Fruit fly (Drosophila melanogaster): Measurements from ENCODE around the gene CG14572.

CG14572 gene

dm6 chr3L:21741234-21741633 is at the start of gene CG14572:
Gene CG14572, plus strand, starts transcription at chr3L:21741534.
- TF ChIP-seq sv (GFP tag; optimal IDR thresholded peaks at IDR 0.05), result no peak
- TF ChIP-seq OdsH (GFP tag; optimal IDR thresholded peaks at IDR 0.05), result no peak
- no peak for TF ChIP-seq Sp1 (GFP tag; optimal IDR thresholded peaks at IDR 0.05)
- TF ChIP-seq Jra (GFP tag; optimal IDR thresholded peaks at IDR 0.05), result no peak
- TF ChIP-seq dl (GFP tag; optimal IDR thresholded peaks at IDR 0.05; ENCODE audit: insufficient read depth in 1 of 2, partially characterized antibody in 2 of 2), result no peak
- TF ChIP-seq Abd-B (GFP tag; optimal IDR thresholded peaks at IDR 0.05), result no peak
- TF ChIP-seq Dfd (GFP tag; optimal IDR thresholded peaks at IDR 0.05), result no peak
- TF ChIP-seq Rel (GFP tag; optimal IDR thresholded peaks at IDR 0.05), result no peak
- TF ChIP-seq Rel (tag; optimal IDR thresholded peaks at IDR 0.05), result no peak
- TF ChIP-seq Hnf4 (GFP tag; optimal IDR thresholded peaks at IDR 0.05), result no peak
- TF ChIP-seq foxo (GFP tag; optimal IDR thresholded peaks at IDR 0.05), result no peak
- TF ChIP-seq psq (GFP tag; optimal IDR thresholded peaks at IDR 0.05), result no peak
- TF ChIP-seq pan (optimal IDR thresholded peaks at IDR 0.05), result no peak
- no peak for TF ChIP-seq N (GFP tag; optimal IDR thresholded peaks at IDR 0.05)
- no peak for TF ChIP-seq ey (GFP tag; optimal IDR thresholded peaks at IDR 0.05)
- no peak for TF ChIP-seq Hr78 (GFP tag; optimal IDR thresholded peaks at IDR 0.05)

DNA sequence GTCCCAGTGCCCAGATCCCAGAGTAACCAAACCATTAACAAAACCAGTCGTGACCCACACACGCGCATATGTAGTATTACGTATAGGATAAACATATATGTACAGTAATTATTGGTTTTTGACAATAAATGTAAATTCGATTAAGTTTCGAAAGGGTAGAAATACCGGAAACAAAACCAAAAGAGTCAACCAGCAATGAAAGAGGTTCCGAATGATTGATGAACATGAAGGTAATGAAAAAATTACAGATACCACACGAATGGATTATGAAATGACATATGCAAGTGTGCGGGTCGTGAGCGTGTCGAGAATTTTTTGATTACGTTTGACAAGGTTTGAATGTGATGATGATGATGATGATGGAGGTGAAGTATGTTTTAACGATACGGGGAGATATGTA is 46.7 kb upstream of the CG14572 start:
- TF ChIP-seq CG32264 (GFP tag; optimal IDR thresholded peaks at IDR 0.05) (no peak), pan (optimal IDR thresholded peaks at IDR 0.05) (no peak), woc (GFP tag; optimal IDR thresholded peaks at IDR 0.05) (no peak), Jra (GFP tag; optimal IDR thresholded peaks at IDR 0.05) (no peak), OdsH (GFP tag; optimal IDR thresholded peaks at IDR 0.05) (no peak), Mio (GFP tag; optimal IDR thresholded peaks at IDR 0.05) (no peak), ey (GFP tag; optimal IDR thresholded peaks at IDR 0.05) (no peak), foxo (GFP tag; optimal IDR thresholded peaks at IDR 0.05) (no peak), br (GFP tag; optimal IDR thresholded peaks at IDR 0.05) (no peak), Vsx2 (GFP tag; optimal IDR thresholded peaks at IDR 0.05; ENCODE audit: partially characterized antibody) (no peak), sage (GFP tag; optimal IDR thresholded peaks at IDR 0.05) (no peak), Rel (GFP tag; optimal IDR thresholded peaks at IDR 0.05) (no peak), Rel (tag; optimal IDR thresholded peaks at IDR 0.05) (no peak)

DNA sequence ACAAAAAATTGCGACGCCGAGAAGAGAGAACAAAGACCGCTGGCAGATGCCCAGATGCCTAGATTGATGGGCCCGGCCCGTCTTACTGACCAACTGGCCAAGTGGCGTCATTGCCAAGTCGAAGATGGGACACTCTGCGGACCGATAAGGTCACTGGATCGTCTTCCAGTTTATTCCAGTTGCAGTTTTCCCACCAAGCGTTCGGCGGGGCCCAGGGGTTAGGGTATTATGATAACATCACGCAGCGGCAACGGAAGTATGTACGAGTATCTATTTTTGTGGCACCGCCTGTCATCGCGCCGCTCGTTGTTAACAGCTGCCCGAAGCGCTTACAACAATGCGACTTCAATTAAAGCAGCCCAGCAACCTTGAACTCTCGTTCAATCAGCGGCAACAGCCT is 41.3 kb upstream of the CG14572 start:
- no peak for TF ChIP-seq fru (GFP tag; optimal IDR thresholded peaks at IDR 0.05)
- TF ChIP-seq Hr83 (GFP tag; optimal IDR thresholded peaks at IDR 0.05; ENCODE audit: poor library complexity, severe bottlenecking), result no peak
- TF ChIP-seq pan (optimal IDR thresholded peaks at IDR 0.05), result no peak
- TF ChIP-seq brk (GFP tag; optimal IDR thresholded peaks at IDR 0.05), result no peak
- TF ChIP-seq CG32264 (GFP tag; optimal IDR thresholded peaks at IDR 0.05), result no peak
- no peak for TF ChIP-seq dl (GFP tag; optimal IDR thresholded peaks at IDR 0.05; ENCODE audit: insufficient read depth in 1 of 2, partially characterized antibody in 2 of 2)
- no peak for TF ChIP-seq ey (GFP tag; optimal IDR thresholded peaks at IDR 0.05)
- TF ChIP-seq usp (GFP tag; optimal IDR thresholded peaks at IDR 0.05), result no peak
- no peak for TF ChIP-seq psq (GFP tag; optimal IDR thresholded peaks at IDR 0.05)
- no peak for TF ChIP-seq sage (GFP tag; optimal IDR thresholded peaks at IDR 0.05)
- TF ChIP-seq Rel (GFP tag; optimal IDR thresholded peaks at IDR 0.05), result no peak
- no peak for TF ChIP-seq Rel (tag; optimal IDR thresholded peaks at IDR 0.05)
- TF ChIP-seq Jra (GFP tag; optimal IDR thresholded peaks at IDR 0.05), result no peak
- TF ChIP-seq Dif (GFP tag; optimal IDR thresholded peaks at IDR 0.05; ENCODE audit: partially characterized antibody), result no peak
- TF ChIP-seq GATAd (GFP tag; optimal IDR thresholded peaks at IDR 0.05), result no peak
- TF ChIP-seq Abd-B (GFP tag; optimal IDR thresholded peaks at IDR 0.05), result no peak
- TF ChIP-seq h (GFP tag; optimal IDR thresholded peaks at IDR 0.05), result no peak
- no peak for TF ChIP-seq Myc (optimal IDR thresholded peaks at IDR 0.05)
- no peak for TF ChIP-seq jim (GFP tag; optimal IDR thresholded peaks at IDR 0.05)

DNA sequence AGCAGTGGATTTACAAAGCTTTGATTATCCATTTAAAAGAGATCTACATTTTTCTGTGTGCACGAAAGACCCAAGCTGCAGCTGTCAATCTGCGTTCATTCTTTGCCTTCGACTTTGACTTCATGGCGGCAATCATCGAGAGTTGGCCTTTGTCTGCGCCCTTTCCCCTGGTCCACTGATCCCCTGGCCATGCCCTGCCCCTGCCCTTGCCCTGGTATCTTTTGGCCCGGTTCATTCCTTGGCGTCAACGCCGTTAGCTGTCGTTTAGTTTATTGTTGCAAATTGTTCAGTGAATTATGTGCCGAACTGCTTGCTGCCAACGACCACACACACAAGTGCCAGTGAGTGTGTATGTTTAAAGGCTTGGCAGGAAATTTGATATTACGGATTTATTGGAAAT is 40.4 kb upstream of the CG14572 start:
- TF ChIP-seq ey (GFP tag; optimal IDR thresholded peaks at IDR 0.05), result no peak
- TF ChIP-seq Rel (GFP tag; optimal IDR thresholded peaks at IDR 0.05), result no peak
- no peak for TF ChIP-seq Rel (tag; optimal IDR thresholded peaks at IDR 0.05)
- TF ChIP-seq psq (GFP tag; optimal IDR thresholded peaks at IDR 0.05), result no peak
- TF ChIP-seq Jra (GFP tag; optimal IDR thresholded peaks at IDR 0.05), result no peak
- TF ChIP-seq Dif (GFP tag; optimal IDR thresholded peaks at IDR 0.05; ENCODE audit: partially characterized antibody), result no peak
- TF ChIP-seq GATAd (GFP tag; optimal IDR thresholded peaks at IDR 0.05), result no peak
- no peak for TF ChIP-seq lola (GFP tag; optimal IDR thresholded peaks at IDR 0.05)
- TF ChIP-seq Vsx2 (GFP tag; optimal IDR thresholded peaks at IDR 0.05; ENCODE audit: partially characterized antibody), result no peak
- no peak for TF ChIP-seq sv (GFP tag; optimal IDR thresholded peaks at IDR 0.05)
- TF ChIP-seq CG32264 (GFP tag; optimal IDR thresholded peaks at IDR 0.05), result no peak
- no peak for TF ChIP-seq fru (GFP tag; optimal IDR thresholded peaks at IDR 0.05)
- TF ChIP-seq br (GFP tag; optimal IDR thresholded peaks at IDR 0.05), result no peak
- TF ChIP-seq Sp1 (GFP tag; optimal IDR thresholded peaks at IDR 0.05), result no peak
- TF ChIP-seq pan (optimal IDR thresholded peaks at IDR 0.05), result no peak

Data from whole organism, wandering third instar larva.